Worm (Caenorhabditis elegans): ENCODE results near the gene let-23.

Gene let-23

DNA sequence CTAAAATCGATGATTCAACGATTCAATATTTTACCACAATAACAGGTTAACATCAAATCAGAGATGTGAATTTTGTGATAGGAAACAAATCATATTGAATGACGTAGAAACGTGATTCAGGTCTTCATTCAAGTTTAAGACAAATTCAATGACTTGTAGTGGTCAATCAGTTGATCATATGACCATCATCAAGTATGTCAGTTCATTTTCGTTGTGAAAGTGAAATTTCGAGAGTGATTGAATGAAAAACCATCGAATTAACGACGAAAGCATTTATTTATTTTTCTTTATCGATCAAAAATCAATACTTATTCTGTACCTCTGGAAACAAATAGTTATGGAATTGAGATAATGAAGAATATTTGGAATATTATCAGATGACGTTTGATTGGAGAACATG lies 54.2 kb downstream of the let-23 start:
- TF ChIP-seq blmp-1 (tag; optimal IDR thresholded peaks at IDR 0.05) (no peak), M03D4.4 (tag; optimal IDR thresholded peaks at IDR 0.05) (no peak), zip-8 (tag; optimal IDR thresholded peaks at IDR 0.05) (no peak), unc-120 (tag; optimal IDR thresholded peaks at IDR 0.05; ENCODE audit: poor library complexity, severe bottlenecking) (no peak), pha-4 (tag; optimal IDR thresholded peaks at IDR 0.05) (no peak), ztf-11 (tag; optimal IDR thresholded peaks at IDR 0.05) (no peak)

DNA sequence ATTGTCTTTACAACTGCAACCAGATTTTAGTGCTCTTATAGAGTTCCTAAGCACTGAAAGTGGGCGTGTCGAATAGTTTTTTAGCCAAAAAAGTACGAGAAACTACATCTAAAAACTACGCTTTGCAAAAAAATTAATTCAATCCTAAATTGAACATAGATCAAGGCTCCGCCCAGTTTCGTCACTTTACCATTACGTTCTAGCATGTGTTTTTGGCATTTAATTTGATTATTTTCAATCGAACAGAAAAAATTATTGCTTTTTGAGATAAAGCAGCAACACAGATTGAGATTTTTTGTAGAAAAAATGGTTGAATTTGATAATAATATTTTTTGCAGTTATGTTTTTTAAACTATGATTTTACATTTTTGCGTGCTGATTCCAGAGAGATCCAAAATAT lies 56.9 kb downstream of the let-23 start, which contains the start of gene nlp-82:
Gene nlp-82, minus strand, starts transcription at position 101 of the 400 bp plus-strand sequence.
- no peak for TF ChIP-seq ham-2 (GFP tag; optimal IDR thresholded peaks at IDR 0.05)
- no peak for TF ChIP-seq pha-4 (tag; optimal IDR thresholded peaks at IDR 0.05)
- no peak for TF ChIP-seq unc-39 (tag; optimal IDR thresholded peaks at IDR 0.05)
- no peak for TF ChIP-seq bed-3 (GFP tag; optimal IDR thresholded peaks at IDR 0.05)
- TF ChIP-seq flh-1 (GFP tag; optimal IDR thresholded peaks at IDR 0.05), result no peak
- TF ChIP-seq ceh-83 (GFP tag; optimal IDR thresholded peaks at IDR 0.05), result no peak
- no peak for TF ChIP-seq nhr-12 (tag; optimal IDR thresholded peaks at IDR 0.05)
- TF ChIP-seq nhr-28 (tag; optimal IDR thresholded peaks at IDR 0.05), result no peak
- no peak for TF ChIP-seq unc-120 (tag; optimal IDR thresholded peaks at IDR 0.05; ENCODE audit: poor library complexity, severe bottlenecking)
- TF ChIP-seq ceh-43 (GFP tag; optimal IDR thresholded peaks at IDR 0.05), result no peak
- no peak for TF ChIP-seq snpc-4 (tag; optimal IDR thresholded peaks at IDR 0.05)
- TF ChIP-seq sptf-1 (tag; optimal IDR thresholded peaks at IDR 0.05), result no peak
- no peak for TF ChIP-seq lin-32 (GFP tag; optimal IDR thresholded peaks at IDR 0.05)
- TF ChIP-seq ztf-11 (tag; optimal IDR thresholded peaks at IDR 0.05), result no peak
- no peak for TF ChIP-seq lsy-2 (tag; optimal IDR thresholded peaks at IDR 0.05)
- no peak for TF ChIP-seq cnd-1 (tag; optimal IDR thresholded peaks at IDR 0.05)
